Fruit fly (Drosophila melanogaster): Measurements from ENCODE around the gene fru.

- no peak for TF ChIP-seq Sin3A (optimal IDR thresholded peaks at IDR 0.05)
- TF ChIP-seq Myc (optimal IDR thresholded peaks at IDR 0.05) = no peak
- TF ChIP-seq psq (optimal IDR thresholded peaks at IDR 0.05) = no peak
- TF ChIP-seq h (optimal IDR thresholded peaks at IDR 0.05) = no peak
- TF ChIP-seq insv (optimal IDR thresholded peaks at IDR 0.05) = no peak
Observed at dm6 chr3R:18487808-18488548, 57.4 kb downstream of the fru start.
